Worm (Caenorhabditis elegans) whole organism, mixed stage, embryonic: ENCODE measurements around the gene sri-43.

Source experiments
- blmp-1 ChIP-seq: fragments of 150-350 bp; optimal IDR thresholded peaks from 2 replicates; lab custom pipeline; 2014; ENCODE audit warnings: missing biosample characterization, missing genetic modification characterization
- ces-1 ChIP-seq: fragments of 150-350 bp; optimal IDR thresholded peaks from 2 replicates; lab custom pipeline; 2014; ENCODE audit warnings: missing biosample characterization, missing genetic modification reagents, missing genetic modification characterization
- elt-1 ChIP-seq: sonication (generic microtip); optimal IDR thresholded peaks from 2 replicates; lab custom pipeline; 2017; ENCODE audit warnings: missing genetic modification characterization, mild to moderate bottlenecking, missing compliant biosample characterization, antibody characterized with exemption, moderate library complexity, borderline replicate concordance; ENCODE audit not compliant: insufficient read depth
- ham-2 ChIP-seq: fragments of 200-800 bp; sonication (Bioruptor generic); optimal IDR thresholded peaks from 2 replicates; lab custom pipeline; 2018; ENCODE audit warnings: mild to moderate bottlenecking, missing genetic modification characterization, missing compliant biosample characterization
- nhr-237 ChIP-seq: fragments of 150-350 bp; optimal IDR thresholded peaks from 2 replicates; lab custom pipeline; 2014; ENCODE audit warnings: missing biosample characterization, missing genetic modification characterization
- nhr-76 ChIP-seq: sonication (generic microtip); optimal IDR thresholded peaks from 2 replicates; lab custom pipeline; 2017; ENCODE audit warnings: missing biosample characterization, missing genetic modification characterization
- snpc-4 ChIP-seq: fragments of 150-350 bp; optimal IDR thresholded peaks from 2 replicates; lab custom pipeline; 2014; ENCODE audit warnings: missing biosample characterization, missing genetic modification characterization
- unc-62 ChIP-seq: fragments of 150-350 bp; optimal IDR thresholded peaks from 2 replicates; lab custom pipeline; 2014; ENCODE audit warnings: missing biosample characterization, missing genetic modification reagents, missing genetic modification characterization

DNA sequence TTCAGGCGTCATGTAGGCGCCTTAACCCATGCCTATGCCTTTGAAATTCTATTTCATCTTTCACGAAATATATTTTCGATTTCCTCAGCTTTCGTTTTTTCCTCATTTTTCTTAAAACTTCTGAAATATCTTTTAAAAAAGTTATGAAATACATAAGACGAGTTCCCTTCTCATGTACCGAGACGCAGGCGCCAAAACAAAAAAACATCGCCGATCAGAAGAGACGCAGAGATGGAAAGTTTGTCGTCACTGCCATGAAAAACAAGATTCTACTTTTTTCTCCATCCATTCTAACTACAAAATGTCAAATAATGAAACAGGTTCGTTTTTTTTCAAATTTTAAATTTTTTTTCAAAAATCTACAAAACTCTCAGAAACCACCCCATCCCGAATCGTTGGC, 15.4 kb downstream of the sri-43 start, which contains the start of gene chil-24:
- TF ChIP-seq unc-62 (GFP tag; lab: Kevin White, UChicago) (no peak), blmp-1 (tag; lab: Kevin White, UChicago) (no peak), ces-1 (GFP tag; lab: Kevin White, UChicago) (no peak), elt-1 (tag; lab: Kevin White, UChicago) (no peak), ham-2 (GFP tag; lab: Kevin White, UChicago) (no peak), nhr-76 (tag; lab: Kevin White, UChicago) (no peak), snpc-4 (tag; lab: Kevin White, UChicago) (no peak), nhr-237 (no peak)
